Fruit fly (Drosophila melanogaster): Measurements from ENCODE around the gene nmo.

dm6 chr3L:8072720-8073119, 93.9 kb downstream of the nmo start:
- TF ChIP-seq insv (optimal IDR thresholded peaks at IDR 0.05) (no peak), h (optimal IDR thresholded peaks at IDR 0.05) (no peak)
